Worm (Caenorhabditis elegans) whole organism, L4 larva: Measurements from ENCODE around the gene nas-16.

Experiments used
- aly-2 ChIP-seq: sonication (generic microtip); optimal IDR thresholded peaks from 2 replicates; lab custom pipeline; 2018; ENCODE audit warnings: missing biosample characterization, missing genetic modification characterization
- ama-1 ChIP-seq: fragments of 150-350 bp; optimal IDR thresholded peaks from 2 replicates; lab custom pipeline; 2014; ENCODE audit warnings: inconsistent platforms, mixed read lengths
- ceh-28 ChIP-seq: fragments of 150-350 bp; optimal IDR thresholded peaks from 2 replicates; lab custom pipeline; 2014; ENCODE audit warnings: missing biosample characterization, missing genetic modification reagents, missing genetic modification characterization
- dmd-8 ChIP-seq: fragments of 200-800 bp; sonication (Bioruptor generic); IDR thresholded peaks from 2 replicates; pipeline ENCODE4 v1.3.6; 2022; ENCODE audit warnings: missing genetic modification characterization, missing compliant biosample characterization
- egl-27 ChIP-seq: sonication (generic microtip); optimal IDR thresholded peaks from 3 replicates; lab custom pipeline; 2017; ENCODE audit warnings: missing biosample characterization, missing genetic modification reagents, missing genetic modification characterization
- lin-15B ChIP-seq: fragments of 150-350 bp; sonication (generic microtip); optimal IDR thresholded peaks from 3 replicates; lab custom pipeline; 2014; ENCODE audit warnings: missing biosample characterization, missing genetic modification characterization
- mdl-1 ChIP-seq, 2 experiments: fragments of 150-350 bp in 1 of 2; sonication (generic microtip) in 1 of 2; optimal IDR thresholded peaks; 2 replicates each; lab custom pipeline; 2014 to 2017; ENCODE audit warnings: missing biosample characterization in 2 of 2, missing genetic modification characterization in 2 of 2
- mes-2 ChIP-seq: sonication (generic microtip); optimal IDR thresholded peaks from 2 replicates; lab custom pipeline; 2016; ENCODE audit warnings: missing genotype, mild to moderate bottlenecking, missing genetic modification characterization, missing compliant biosample characterization; ENCODE audit not compliant: poor library complexity, severe bottlenecking
- nhr-25 ChIP-seq: sonication (generic microtip); optimal IDR thresholded peaks from 2 replicates; lab custom pipeline; 2017; ENCODE audit warnings: missing genetic modification characterization, mild to moderate bottlenecking, missing compliant biosample characterization, antibody characterized with exemption, moderate library complexity, borderline replicate concordance; ENCODE audit not compliant: insufficient read depth
- nhr-28 ChIP-seq: fragments of 150-350 bp; optimal IDR thresholded peaks from 2 replicates; lab custom pipeline; 2014; ENCODE audit warnings: missing biosample characterization, missing genetic modification characterization
- nhr-76 ChIP-seq: fragments of 150-350 bp; optimal IDR thresholded peaks from 2 replicates; lab custom pipeline; 2014; ENCODE audit warnings: missing biosample characterization, missing genetic modification characterization
- unc-62 ChIP-seq, 3 experiments: fragments of 150-350 bp in 1 of 3; sonication (generic microtip); optimal IDR thresholded peaks in 2 of 3; peaks in 1 of 3; 1 replicate in 1 of 3; 2 replicates in 2 of 3; lab custom pipeline; 2014 to 2017; ENCODE audit warnings: missing biosample characterization in 3 of 3, missing genetic modification characterization in 3 of 3, missing genetic modification reagents in 3 of 3, missing genotype in 1 of 3
- ztf-7 ChIP-seq: fragments of 150-350 bp; optimal IDR thresholded peaks from 2 replicates; lab custom pipeline; 2014; ENCODE audit warnings: missing biosample characterization, missing genetic modification characterization

ce11 chrV:11373918-11374317 lies 18.2 kb upstream of the nas-16 start:
- TF ChIP-seq ztf-7 (tag; lab: Kevin White, UChicago): no peak
- TF ChIP-seq lin-15B: no peak
- TF ChIP-seq unc-62 (GFP tag; optimal IDR thresholded peaks at IDR 0.05 in 1 of 2; lab: Kevin White, UChicago): no peak
- no peak for TF ChIP-seq unc-62 (tag; optimal IDR thresholded peaks at IDR 0.05; lab: Kevin White, UChicago)
- TF ChIP-seq nhr-28 (tag; lab: Kevin White, UChicago): no peak
- TF ChIP-seq dmd-8 (GFP tag; lab: Robert Waterston, UW): no peak
- no peak for TF ChIP-seq egl-27 (tag; lab: Kevin White, UChicago)
- TF ChIP-seq nhr-25 (tag; lab: Kevin White, UChicago): no peak
- no peak for TF ChIP-seq aly-2
- no peak for TF ChIP-seq mes-2 (tag; lab: Kevin White, UChicago)
- TF ChIP-seq mdl-1 (tag; optimal IDR thresholded peaks at IDR 0.05; lab: Kevin White, UChicago): no peak
- no peak for TF ChIP-seq ceh-28 (tag; lab: Kevin White, UChicago)
- no peak for TF ChIP-seq nhr-76
- no peak for TF ChIP-seq ama-1 (lab: Kevin White, UChicago)
